Fruit fly (Drosophila melanogaster) S2 (cell line): ENCODE measurements around the gene Hsp70Aa.

Experiments used
- CG8478 ChIP-seq: fragments of >200 bp; optimal IDR thresholded peaks from 2 replicates; lab custom pipeline; 2018
- CTCF ChIP-seq, 2 experiments: fragments of >200 bp; optimal IDR thresholded peaks; 2 replicates each; lab custom pipeline; 2018

dm6 chr3R:11969217-11969616 is 12.9 kb upstream of the Hsp70Aa start:
- TF ChIP-seq CG8478 (lab: Kevin White, UChicago) (no peak), CTCF (optimal IDR thresholded peaks at IDR 0.05; lab: Kevin White, UChicago) (no peak)
